Worm (Caenorhabditis elegans): Measurements from ENCODE around the gene clec-51.

ce11 chrIV:8181404-8181803 lies 17.8 kb upstream of the clec-51 start:
- no peak for TF ChIP-seq dao-5 (tag; optimal IDR thresholded peaks at IDR 0.05)
- TF ChIP-seq him-1 (tag; optimal IDR thresholded peaks at IDR 0.05) = no peak
- TF ChIP-seq W03F9.2 (tag; optimal IDR thresholded peaks at IDR 0.05) = no peak

All from whole organism, L4/young adult.